Worm (Caenorhabditis elegans): ENCODE measurements around the gene F08F3.8.

Gene F08F3.8

DNA sequence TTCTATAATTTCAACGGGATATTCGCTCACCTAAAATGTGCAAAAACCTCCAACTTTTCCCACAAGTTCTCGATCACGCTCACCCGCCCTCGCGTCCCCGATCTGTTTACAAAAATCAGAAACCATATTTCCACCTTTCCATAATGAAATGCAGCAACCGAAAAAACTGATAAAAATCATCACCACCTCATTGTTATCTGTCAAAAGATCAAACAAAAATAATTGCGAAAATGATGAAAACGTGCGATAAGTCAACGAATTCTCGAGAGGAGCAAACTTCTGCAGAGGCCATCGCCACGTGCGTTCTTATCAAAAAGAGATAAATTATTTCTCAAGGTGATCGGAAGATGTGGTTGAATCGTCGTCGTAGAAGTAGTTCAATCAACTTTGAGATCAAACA, 7.4 kb downstream of the F08F3.8 start:
- TF ChIP-seq pha-4 (tag; optimal IDR thresholded peaks at IDR 0.05) (peak; percentile 3), atf-7 (tag; optimal IDR thresholded peaks at IDR 0.05) (peak; percentile 10), ztf-26 (tag; optimal IDR thresholded peaks at IDR 0.05) (peak; percentile 24), attf-3 (GFP tag; conservative IDR thresholded peaks at IDR 0.05) (no peak), ceh-27 (GFP tag; optimal IDR thresholded peaks at IDR 0.05) (no peak), hrde-1 (tag; optimal IDR thresholded peaks at IDR 0.05; ENCODE audit: borderline replicate concordance) (no peak), dox-1 (GFP tag; IDR thresholded peaks at IDR 0.05) (peak; percentile 52; the same call in 1 of the 2 replicates), nhr-80 (tag; optimal IDR thresholded peaks at IDR 0.05) (peak; percentile 89), egrh-3 (GFP tag; IDR thresholded peaks at IDR 0.05) (no peak), D2030.7 (GFP tag; IDR thresholded peaks at IDR 0.05) (no peak), cebp-1 (GFP tag; IDR thresholded peaks at IDR 0.05) (no peak), cebp-1 (tag; optimal IDR thresholded peaks at IDR 0.05) (peak; percentile 33)

DNA sequence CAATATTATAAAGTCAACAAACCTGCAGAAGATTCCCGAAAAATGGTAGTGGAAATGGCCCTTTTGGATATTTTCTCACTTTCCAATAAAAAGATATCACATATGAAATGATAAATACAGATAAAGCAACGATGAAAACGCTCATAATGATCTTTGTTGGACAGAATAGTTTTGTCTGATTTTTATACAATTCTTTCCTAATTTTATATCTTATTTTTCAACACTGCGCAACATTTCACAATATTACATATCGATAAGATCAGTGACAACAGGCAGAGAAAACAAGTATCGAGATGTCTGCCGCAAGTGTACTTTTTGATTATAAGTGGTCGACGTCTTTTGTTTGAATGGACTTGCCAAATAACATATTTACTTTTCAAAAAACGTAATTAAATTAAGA, 9.3 kb downstream of the F08F3.8 start, which contains the start of gene cyp-14A5:
cyp-14A5 (minus strand) TSS at position 163 of the 400 bp plus-strand sequence.
- TF ChIP-seq T26A5.8 (tag; optimal IDR thresholded peaks at IDR 0.05) (no peak), let-526 (GFP tag; IDR thresholded peaks at IDR 0.05) (no peak)

DNA sequence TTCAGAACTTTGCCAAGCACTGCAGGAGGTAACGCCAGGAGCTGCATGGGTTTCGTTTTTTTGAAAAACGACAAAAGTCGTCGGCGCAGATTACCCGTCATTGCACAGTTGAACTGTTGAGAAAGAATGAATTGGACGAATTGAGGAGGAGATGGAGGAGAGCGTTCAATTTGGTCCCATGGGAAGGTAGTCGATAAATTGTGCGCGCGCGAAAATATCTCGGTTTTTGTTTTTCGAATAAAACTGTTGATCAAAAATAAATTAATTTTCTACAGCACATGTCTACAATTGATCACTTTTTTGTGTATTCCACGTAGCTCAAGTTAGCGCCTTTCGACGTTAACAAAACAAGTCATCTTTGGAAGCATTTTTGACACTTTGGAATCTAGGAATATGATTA, 12.5 kb downstream of the F08F3.8 start, which contains the start of gene F08F3.6:
F08F3.6 (minus strand) TSS at position 153 of the 400 bp plus-strand sequence.
- TF ChIP-seq mcd-1 (GFP tag; IDR thresholded peaks at IDR 0.05) (no peak), lag-1 (GFP tag; IDR thresholded peaks at IDR 0.05) (no peak), ceh-58 (GFP tag; IDR thresholded peaks at IDR 0.05) (no peak), hlh-12 (tag; optimal IDR thresholded peaks at IDR 0.05) (no peak), egl-44 (GFP tag; IDR thresholded peaks at IDR 0.05) (no peak), Y67H2A.10 (GFP tag; conservative IDR thresholded peaks at IDR 0.05) (no peak), snpc-1.1 (tag; optimal IDR thresholded peaks at IDR 0.05; ENCODE audit: insufficient read depth) (no peak), athp-1 (tag; optimal IDR thresholded peaks at IDR 0.05) (no peak), madf-6 (GFP tag; IDR thresholded peaks at IDR 0.05) (peak; percentile 77), efl-1 (GFP tag; optimal IDR thresholded peaks at IDR 0.05) (peak; percentile 64), aptf-2 (GFP tag; conservative IDR thresholded peaks at IDR 0.05) (peak; percentile 98), madf-8 (GFP tag; conservative IDR thresholded peaks at IDR 0.05) (peak; percentile 36; the same call in 1 of the 2 replicates), nhr-120 (GFP tag; IDR thresholded peaks at IDR 0.05) (no peak), madf-10 (tag; optimal IDR thresholded peaks at IDR 0.05) (no peak), chd-7 (tag; optimal IDR thresholded peaks at IDR 0.05) (no peak), rec-8 (tag; optimal IDR thresholded peaks at IDR 0.05) (no peak), ceh-100 (GFP tag; IDR thresholded peaks at IDR 0.05) (no peak), somi-1 (GFP tag; optimal IDR thresholded peaks at IDR 0.05) (no peak), F23B12.7 (tag; optimal IDR thresholded peaks at IDR 0.05; ENCODE audit: insufficient read depth) (no peak), cebp-1 (GFP tag; IDR thresholded peaks at IDR 0.05) (no peak), cebp-1 (tag; optimal IDR thresholded peaks at IDR 0.05) (no peak), cebp-2 (GFP tag; IDR thresholded peaks at IDR 0.05) (no peak), ceh-27 (GFP tag; optimal IDR thresholded peaks at IDR 0.05) (no peak), ccch-3 (GFP tag; optimal IDR thresholded peaks at IDR 0.05) (no peak), Y53G8AR.9 (GFP tag; conservative IDR thresholded peaks at IDR 0.05) (no peak), F55B11.4 (tag; optimal IDR thresholded peaks at IDR 0.05; ENCODE audit: borderline replicate concordance, insufficient read depth) (no peak), atf-7 (tag; optimal IDR thresholded peaks at IDR 0.05) (no peak), nfya-1 (tag; optimal IDR thresholded peaks at IDR 0.05; ENCODE audit: borderline replicate concordance, insufficient read depth) (no peak), dpl-1 (GFP tag; optimal IDR thresholded peaks at IDR 0.05) (no peak), zim-3 (tag; optimal IDR thresholded peaks at IDR 0.05) (no peak)
